Worm (Caenorhabditis elegans) whole organism, L4/young adult: ENCODE data around the gene skpo-2.

ENCODE experiments used
- W03F9.2 ChIP-seq: fragments of 150-350 bp; optimal IDR thresholded peaks from 2 replicates; lab custom pipeline; 2014; ENCODE audit warnings: missing biosample characterization, missing genetic modification characterization
- dao-5 ChIP-seq: sonication (generic microtip); optimal IDR thresholded peaks from 2 replicates; lab custom pipeline; 2016; ENCODE audit warnings: missing genotype, missing genetic modification characterization, moderate library complexity, missing compliant biosample characterization
- him-1 ChIP-seq: sonication (generic microtip); optimal IDR thresholded peaks from 2 replicates; lab custom pipeline; 2016; ENCODE audit warnings: missing genotype, missing genetic modification reagents, missing genetic modification characterization, missing compliant biosample characterization

ce11 chrII:3387503-3387902 is 48.8 kb downstream of the skpo-2 start, which contains the start of gene T06D4.6:
- TF ChIP-seq dao-5 (tag; lab: Kevin White, UChicago) (no peak), him-1 (tag; lab: Kevin White, UChicago) (no peak), W03F9.2 (no peak)
